Worm (Caenorhabditis elegans) whole organism, L4/young adult: ENCODE measurements around the gene ver-3.

Experiments used
- W03F9.2 ChIP-seq: fragments of 150-350 bp; optimal IDR thresholded peaks from 2 replicates; lab custom pipeline; 2014; ENCODE audit warnings: missing biosample characterization, missing genetic modification characterization
- dao-5 ChIP-seq: sonication (generic microtip); optimal IDR thresholded peaks from 2 replicates; lab custom pipeline; 2016; ENCODE audit warnings: missing genotype, missing genetic modification characterization, moderate library complexity, missing compliant biosample characterization
- him-1 ChIP-seq: sonication (generic microtip); optimal IDR thresholded peaks from 2 replicates; lab custom pipeline; 2016; ENCODE audit warnings: missing genotype, missing genetic modification reagents, missing genetic modification characterization, missing compliant biosample characterization

The ver-3 gene

DNA sequence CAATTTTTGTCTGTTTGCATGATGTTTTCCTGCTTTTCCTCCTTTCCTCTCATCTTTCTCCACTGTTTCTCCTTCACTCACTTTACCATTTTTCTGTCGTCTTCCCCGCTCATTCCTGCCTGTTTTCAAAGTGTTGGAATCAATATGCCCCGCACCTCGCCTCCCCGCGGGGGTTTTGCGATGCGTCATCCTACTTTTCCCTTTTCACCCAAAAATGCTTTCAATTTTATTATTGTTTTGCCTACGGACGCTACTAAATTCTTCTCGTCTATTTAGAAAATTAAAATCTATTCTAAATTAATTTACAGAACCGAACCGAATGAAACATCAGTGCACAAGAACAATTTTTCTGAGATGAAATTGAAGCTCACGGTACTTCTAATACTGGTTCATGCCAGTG lies at the start of gene ver-3:
Gene ver-3, plus strand, starts transcription at position 301 of the 400 bp plus-strand sequence.
- TF ChIP-seq W03F9.2 (tag; lab: Kevin White, UChicago) (no peak), dao-5 (no peak), him-1 (tag; lab: Kevin White, UChicago) (no peak)

DNA sequence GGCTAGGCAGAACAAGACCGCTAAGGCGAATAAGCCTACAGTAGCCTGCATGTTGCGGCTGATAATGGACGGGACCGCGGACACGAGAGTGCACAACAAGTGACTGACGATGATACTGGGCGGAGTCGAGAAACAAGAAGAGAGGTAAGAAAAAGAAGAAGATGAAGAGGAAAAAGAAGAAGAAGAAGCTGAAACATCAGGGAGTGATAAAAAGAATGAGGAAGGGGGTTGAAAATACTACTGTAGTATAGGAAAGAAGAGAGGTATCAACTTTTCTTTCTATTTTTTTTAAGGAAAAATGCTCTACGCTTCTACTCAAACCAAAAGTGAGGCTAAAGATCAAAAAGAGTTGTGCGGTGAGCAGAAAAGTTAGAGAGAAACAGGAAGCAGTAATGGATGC lies 43.4 kb upstream of the ver-3 start, which contains the start of gene T21B6.3:
Gene T21B6.3, minus strand, starts transcription at position 101 of the 400 bp plus-strand sequence.
- TF ChIP-seq him-1 (tag; lab: Kevin White, UChicago): no peak
- no peak for TF ChIP-seq dao-5
- TF ChIP-seq W03F9.2 (tag; lab: Kevin White, UChicago): no peak

DNA sequence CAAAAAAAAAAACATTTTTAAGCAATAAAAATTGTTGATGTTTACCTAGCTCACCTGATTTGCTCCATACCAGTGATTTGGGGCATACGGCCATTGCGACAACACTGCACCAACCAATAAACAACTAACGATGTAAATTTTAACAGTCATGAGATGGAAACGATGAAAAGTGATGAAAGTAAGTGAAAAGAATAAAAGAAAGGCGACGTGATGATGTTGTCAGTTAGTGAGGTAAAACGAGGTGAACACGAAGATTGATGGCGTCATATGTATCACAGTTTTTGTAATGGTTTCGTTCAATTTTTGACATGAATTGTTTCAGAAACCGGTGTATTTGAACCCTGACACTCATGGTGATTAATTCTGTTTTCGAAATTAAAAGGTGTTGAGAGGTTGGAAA lies 41.1 kb upstream of the ver-3 start, which contains the start of gene K09C8.7:
Gene K09C8.7, minus strand, starts transcription at position 226 of the 400 bp plus-strand sequence.
- no peak for TF ChIP-seq him-1 (tag; lab: Kevin White, UChicago)
- no peak for TF ChIP-seq dao-5
- no peak for TF ChIP-seq W03F9.2 (tag; lab: Kevin White, UChicago)

DNA sequence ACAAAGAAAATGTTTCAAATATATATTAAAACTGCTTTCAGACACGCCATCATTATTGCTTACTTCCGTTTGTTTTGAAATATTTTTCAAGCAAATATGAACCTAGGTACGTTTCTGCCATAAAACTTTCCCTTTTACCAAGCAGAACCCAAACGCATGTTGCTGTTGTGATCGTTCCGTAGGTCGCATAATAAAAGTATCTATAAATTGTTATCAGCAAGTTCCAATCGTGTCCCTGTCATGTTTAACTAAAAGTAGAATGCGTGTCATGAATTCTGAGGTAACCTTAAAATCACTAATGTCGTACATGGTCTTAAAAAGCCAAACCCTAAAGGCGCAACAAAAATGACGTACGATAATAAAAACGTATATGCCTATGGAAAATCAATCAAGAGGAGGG lies 40.4 kb upstream of the ver-3 start:
- TF ChIP-seq W03F9.2 (tag; lab: Kevin White, UChicago): no peak
- TF ChIP-seq him-1 (tag; lab: Kevin White, UChicago): no peak
- no peak for TF ChIP-seq dao-5

- TF ChIP-seq dao-5: no peak
- TF ChIP-seq W03F9.2 (tag; lab: Kevin White, UChicago): no peak
- no peak for TF ChIP-seq him-1 (tag; lab: Kevin White, UChicago)
Measured at ce11 chrX:10953834-10954233, 38.4 kb upstream of the ver-3 start, which contains the start of gene pbo-4. Gene pbo-4, plus strand, starts transcription at chrX:10954134.

DNA sequence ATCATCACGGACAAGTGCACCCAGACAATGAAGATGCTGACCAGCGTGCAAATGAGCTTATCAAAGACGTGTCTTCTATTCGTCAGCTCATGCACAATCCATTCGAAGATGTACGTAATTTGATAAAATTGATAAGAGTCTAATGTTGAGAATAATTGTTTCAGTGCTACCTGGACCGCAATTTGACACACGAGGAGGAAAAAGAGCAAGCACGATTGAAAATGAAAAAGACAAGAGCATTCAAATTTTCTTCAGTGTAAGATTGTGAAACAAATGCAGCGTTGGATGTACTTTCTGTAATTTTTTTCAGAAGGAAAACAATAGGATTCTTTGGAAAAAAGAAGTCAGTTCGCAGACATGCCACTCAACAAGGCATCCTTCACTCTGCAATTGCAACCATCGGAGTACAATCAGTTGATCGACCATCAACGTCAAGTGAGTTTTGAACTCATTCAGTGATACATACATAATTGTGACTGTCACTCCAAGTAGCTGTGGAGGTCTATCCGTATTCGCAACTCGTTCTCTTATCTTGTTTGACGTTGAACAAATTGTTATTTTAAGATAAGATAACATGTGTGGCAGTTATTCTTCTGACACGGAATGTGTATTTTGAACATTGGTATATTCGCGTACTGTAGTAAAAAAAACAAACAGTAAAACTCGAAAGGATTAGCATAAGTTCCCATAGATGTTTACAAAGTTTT lies 35.2 kb upstream of the ver-3 start:
- TF ChIP-seq W03F9.2 (tag; lab: Kevin White, UChicago) (no peak), dao-5 (no peak), him-1 (tag; lab: Kevin White, UChicago) (no peak)

- TF ChIP-seq him-1 (tag; lab: Kevin White, UChicago) (no peak), W03F9.2 (tag; lab: Kevin White, UChicago) (no peak), dao-5 (no peak)
Measured at ce11 chrX:10958427-10958826, 33.9 kb upstream of the ver-3 start, which contains the start of gene nlp-19. Gene nlp-19, plus strand, starts transcription at chrX:10958727.

ce11 chrX:10959136-10959535 lies 33.1 kb upstream of the ver-3 start, which contains the start of gene K09C8.2:
Gene K09C8.2, plus strand, starts transcription at chrX:10959436.
- TF ChIP-seq W03F9.2 (tag; lab: Kevin White, UChicago): no peak

ce11 chrX:10961724-10962123 lies 30.6 kb upstream of the ver-3 start:
- no peak for TF ChIP-seq him-1 (tag; lab: Kevin White, UChicago)
- no peak for TF ChIP-seq W03F9.2 (tag; lab: Kevin White, UChicago)
- no peak for TF ChIP-seq dao-5

DNA sequence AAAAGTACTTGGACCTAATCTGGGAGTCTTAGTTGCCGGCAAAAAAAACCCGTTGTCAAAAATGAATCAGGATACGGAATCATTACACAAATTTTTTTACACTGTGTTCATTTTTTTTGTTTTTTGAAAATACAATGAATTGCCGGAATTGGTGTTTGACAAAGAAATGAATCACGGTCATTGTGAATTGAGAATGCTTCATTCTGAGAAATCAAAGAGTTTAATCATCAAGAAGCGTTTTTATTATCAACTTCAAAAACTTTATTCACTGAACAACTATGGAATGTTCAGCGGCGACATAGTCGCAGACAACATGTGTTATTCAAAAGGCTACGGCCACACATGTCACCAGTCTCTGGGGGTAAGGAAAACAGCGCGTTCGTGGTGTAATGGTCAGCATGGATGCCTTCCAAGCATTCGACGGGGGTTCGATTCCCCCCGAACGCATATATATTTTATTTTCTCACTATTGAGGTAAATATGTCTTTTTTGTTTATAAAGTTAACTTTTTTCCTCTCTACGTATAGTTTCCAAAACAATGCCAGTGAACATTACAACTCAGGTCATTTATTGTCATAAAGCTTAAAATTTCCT lies 28.7 kb upstream of the ver-3 start, which contains the start of gene nas-10:
Gene nas-10, minus strand, starts transcription at position 51 of the 594 bp plus-strand sequence.
- TF ChIP-seq him-1 (tag; lab: Kevin White, UChicago) (peak; percentile 81), dao-5 (peak; percentile 72), W03F9.2 (tag; lab: Kevin White, UChicago) (no peak)

DNA sequence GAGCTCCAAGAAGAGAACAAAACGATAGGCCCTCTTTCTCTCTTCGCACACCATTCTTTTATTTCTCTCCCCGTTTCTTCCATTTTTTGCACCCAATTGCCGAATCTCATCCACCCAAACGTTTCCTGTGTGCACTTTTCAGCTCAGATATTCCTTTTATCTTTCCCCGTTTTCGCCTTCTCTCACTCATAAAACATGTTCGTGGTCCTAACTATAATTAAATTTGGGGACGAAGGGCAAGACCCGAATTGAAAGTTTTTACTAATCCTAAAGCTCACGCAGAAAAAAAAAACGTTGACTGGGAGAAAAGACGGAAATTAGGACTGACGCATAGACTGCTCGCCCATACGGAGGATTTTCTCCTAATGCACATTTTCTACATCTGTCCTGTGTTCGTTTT lies 26.8 kb upstream of the ver-3 start:
- TF ChIP-seq him-1 (tag; lab: Kevin White, UChicago): no peak
- TF ChIP-seq W03F9.2 (tag; lab: Kevin White, UChicago): no peak
- TF ChIP-seq dao-5: no peak

DNA sequence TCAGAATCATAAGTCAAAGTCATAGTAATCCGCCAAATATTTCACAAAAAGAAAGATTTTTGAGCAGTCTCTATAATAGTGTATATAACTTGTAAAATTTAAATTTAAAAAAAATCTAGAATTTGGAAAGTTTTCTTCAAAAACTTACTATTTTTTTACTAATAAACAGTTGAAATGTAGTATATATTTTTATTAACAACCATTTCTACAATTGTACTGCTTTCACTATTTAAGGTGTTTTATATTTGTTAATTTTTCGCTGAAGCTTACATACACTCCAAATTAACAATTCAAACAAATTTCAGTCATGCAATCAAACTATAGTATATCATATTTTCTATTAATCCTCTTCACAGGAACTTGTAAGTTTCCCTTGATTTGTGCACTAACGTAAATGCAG lies 26.0 kb upstream of the ver-3 start, which contains the start of gene lge-1:
Gene lge-1, plus strand, starts transcription at position 301 of the 400 bp plus-strand sequence.
- no peak for TF ChIP-seq W03F9.2 (tag; lab: Kevin White, UChicago)
- TF ChIP-seq him-1 (tag; lab: Kevin White, UChicago): no peak
- no peak for TF ChIP-seq dao-5

- TF ChIP-seq W03F9.2 (tag; lab: Kevin White, UChicago) (no peak), him-1 (tag; lab: Kevin White, UChicago) (no peak), dao-5 (no peak)
Measured at ce11 chrX:10967698-10968097, 24.6 kb upstream of the ver-3 start, which contains the start of gene K09C8.9. Gene K09C8.9, minus strand, starts transcription at chrX:10967798.

- TF ChIP-seq W03F9.2 (tag; lab: Kevin White, UChicago) (no peak), him-1 (tag; lab: Kevin White, UChicago) (no peak), dao-5 (no peak)
Measured at ce11 chrX:10970629-10971028, 21.6 kb upstream of the ver-3 start, which contains the start of gene K09C8.8. Gene K09C8.8, plus strand, starts transcription at chrX:10970929.
